Worm (Caenorhabditis elegans): ENCODE measurements around the gene F26A1.9.

DNA sequence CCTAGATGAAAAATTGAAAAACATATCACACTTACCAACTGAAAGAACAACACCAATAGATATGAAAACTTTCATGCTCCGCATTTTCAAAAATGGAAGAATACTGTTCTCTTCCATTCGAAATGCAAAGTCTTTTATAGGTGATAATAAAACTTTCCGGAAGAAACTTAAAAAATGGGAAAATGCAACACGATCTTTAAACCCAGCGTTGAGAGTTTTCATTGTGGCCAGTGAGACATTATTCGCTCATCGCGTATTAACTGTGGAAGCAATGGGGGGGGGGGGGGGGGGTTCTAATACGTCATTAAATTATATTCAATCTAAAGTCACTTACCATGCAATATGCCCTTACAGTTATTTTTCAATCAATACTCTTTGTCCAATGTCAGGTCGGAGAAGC, 15.0 kb upstream of the F26A1.9 start, which contains the start of the genes clec-157 and fkh-5:
- no peak for TF ChIP-seq dmd-4 (tag; optimal IDR thresholded peaks at IDR 0.05; ENCODE audit: borderline replicate concordance)
- TF ChIP-seq lim-6 (tag; optimal IDR thresholded peaks at IDR 0.05) = no peak
- TF ChIP-seq fkh-10 (GFP tag; optimal IDR thresholded peaks at IDR 0.05) = no peak
- no peak for TF ChIP-seq nhr-11 (tag; optimal IDR thresholded peaks at IDR 0.05)
- no peak for TF ChIP-seq pha-4 (tag; optimal IDR thresholded peaks at IDR 0.05)
- TF ChIP-seq ahr-1 (tag; optimal IDR thresholded peaks at IDR 0.05) = no peak
